Worm (Caenorhabditis elegans) whole organism, L2 larva: ENCODE results near the gene R11A8.1.
"Not testable (repeated sequence)": the region's sequence is repeated elsewhere in the genome, so short reads cannot be mapped to it uniquely, and the experiment has no call there.

ENCODE experiments used
- F13H6.1 ChIP-seq: sonication (generic microtip); optimal IDR thresholded peaks from 2 replicates; lab custom pipeline; 2016; ENCODE audit warnings: missing genetic modification characterization, missing compliant biosample characterization
- R02D3.7 ChIP-seq: fragments of 150-350 bp; optimal IDR thresholded peaks from 2 replicates; lab custom pipeline; 2014; ENCODE audit warnings: missing biosample characterization, missing genetic modification characterization
- Y55F3AM.14 ChIP-seq: fragments of 200-800 bp; sonication (Bioruptor generic); optimal IDR thresholded peaks from 2 replicates; lab custom pipeline; 2018; ENCODE audit warnings: mild to moderate bottlenecking, missing genetic modification characterization, missing compliant biosample characterization
- ZK546.5 ChIP-seq: sonication (generic microtip); optimal IDR thresholded peaks from 2 replicates; lab custom pipeline; 2017; ENCODE audit warnings: missing biosample characterization, missing genetic modification characterization
- alr-1 ChIP-seq: fragments of 150-350 bp; optimal IDR thresholded peaks from 2 replicates; lab custom pipeline; 2014; ENCODE audit warnings: missing biosample characterization, missing genetic modification characterization
- aly-2 ChIP-seq: fragments of 150-350 bp; optimal IDR thresholded peaks from 2 replicates; lab custom pipeline; 2014; ENCODE audit warnings: missing biosample characterization, missing genetic modification characterization
- ama-1 ChIP-seq: fragments of 150-350 bp; optimal IDR thresholded peaks from 2 replicates; lab custom pipeline; 2018; ENCODE audit warnings: inconsistent platforms
- blmp-1 ChIP-seq: sonication (generic microtip); optimal IDR thresholded peaks from 2 replicates; lab custom pipeline; 2017; ENCODE audit warnings: missing genetic modification characterization, mild to moderate bottlenecking, missing compliant biosample characterization, antibody characterized with exemption, moderate library complexity; ENCODE audit not compliant: insufficient read depth
- ceh-82 ChIP-seq: fragments of 150-350 bp; optimal IDR thresholded peaks from 2 replicates; lab custom pipeline; 2014; ENCODE audit warnings: missing biosample characterization, missing genetic modification characterization
- crh-2 ChIP-seq: sonication (generic microtip); optimal IDR thresholded peaks from 2 replicates; lab custom pipeline; 2017; ENCODE audit warnings: missing biosample characterization, missing genetic modification characterization
- dmd-4 ChIP-seq: sonication (generic microtip); optimal IDR thresholded peaks from 2 replicates; lab custom pipeline; 2017; ENCODE audit warnings: missing biosample characterization, missing genetic modification characterization
- egl-27 ChIP-seq: sonication (generic microtip); optimal IDR thresholded peaks from 3 replicates; lab custom pipeline; 2017; ENCODE audit warnings: missing biosample characterization, missing genetic modification reagents, missing genetic modification characterization
- elt-3 ChIP-seq: sonication (generic microtip); optimal IDR thresholded peaks from 2 replicates; lab custom pipeline; 2017; ENCODE audit warnings: missing biosample characterization, missing genetic modification characterization
- fos-1 ChIP-seq: fragments of 150-350 bp; optimal IDR thresholded peaks from 2 replicates; lab custom pipeline; 2014; ENCODE audit warnings: missing biosample characterization, missing genetic modification characterization
- gmeb-1 ChIP-seq: fragments of 150-350 bp; optimal IDR thresholded peaks from 2 replicates; lab custom pipeline; 2014; ENCODE audit warnings: missing biosample characterization, missing genetic modification characterization
- lin-11 ChIP-seq: fragments of 150-350 bp; sonication (generic microtip); optimal IDR thresholded peaks from 2 replicates; lab custom pipeline; 2014; ENCODE audit warnings: missing biosample characterization, missing genetic modification characterization, inconsistent platforms, mixed read lengths
- lin-13 ChIP-seq: fragments of 150-350 bp; optimal IDR thresholded peaks from 2 replicates; lab custom pipeline; 2014; ENCODE audit warnings: missing biosample characterization, missing genetic modification reagents, missing genetic modification characterization
- lin-39 ChIP-seq: fragments of 150-350 bp; optimal IDR thresholded peaks from 2 replicates; lab custom pipeline; 2014; ENCODE audit warnings: missing biosample characterization, missing genetic modification reagents, missing genetic modification characterization
- lsy-2 ChIP-seq, 2 experiments: fragments of 150-350 bp in 1 of 2; sonication (generic microtip) in 1 of 2; optimal IDR thresholded peaks; 2 replicates each; lab custom pipeline; 2014 to 2017; ENCODE audit warnings: missing biosample characterization in 2 of 2, missing genetic modification characterization in 2 of 2
- nhr-10 ChIP-seq: sonication (generic microtip); optimal IDR thresholded peaks from 2 replicates; lab custom pipeline; 2017; ENCODE audit warnings: missing biosample characterization, missing genetic modification characterization
- nhr-12 ChIP-seq: fragments of 150-350 bp; optimal IDR thresholded peaks from 2 replicates; lab custom pipeline; 2014; ENCODE audit warnings: missing biosample characterization, missing genetic modification characterization
- nhr-129 ChIP-seq: fragments of 150-350 bp; optimal IDR thresholded peaks from 2 replicates; lab custom pipeline; 2014; ENCODE audit warnings: missing biosample characterization, missing genetic modification characterization
- nhr-21 ChIP-seq: fragments of 150-350 bp; optimal IDR thresholded peaks from 2 replicates; lab custom pipeline; 2014; ENCODE audit warnings: missing biosample characterization, missing genetic modification characterization
- nhr-23 ChIP-seq: fragments of 150-350 bp; optimal IDR thresholded peaks from 2 replicates; lab custom pipeline; 2014; ENCODE audit warnings: missing biosample characterization, missing genetic modification reagents, missing genetic modification characterization
- nhr-237 ChIP-seq: fragments of 150-350 bp; optimal IDR thresholded peaks from 2 replicates; lab custom pipeline; 2014; ENCODE audit warnings: missing biosample characterization, missing genetic modification characterization
- nhr-25 ChIP-seq: fragments of 150-350 bp; sonication (generic microtip); optimal IDR thresholded peaks from 3 replicates; lab custom pipeline; 2014; ENCODE audit warnings: missing biosample characterization, missing genetic modification characterization
- nhr-77 ChIP-seq: fragments of 150-350 bp; optimal IDR thresholded peaks from 2 replicates; lab custom pipeline; 2014; ENCODE audit warnings: missing biosample characterization, missing genetic modification characterization
- sem-4 ChIP-seq: fragments of 150-350 bp; optimal IDR thresholded peaks from 2 replicates; lab custom pipeline; 2014; ENCODE audit warnings: missing biosample characterization, missing genetic modification reagents, missing genetic modification characterization
- sma-3 ChIP-seq: sonication (generic microtip); optimal IDR thresholded peaks from 2 replicates; lab custom pipeline; 2016; ENCODE audit warnings: missing genetic modification reagents, missing genetic modification characterization, missing compliant biosample characterization
- sma-9 ChIP-seq, 2 experiments: fragments of 150-350 bp in 1 of 2; sonication (generic microtip) in 1 of 2; optimal IDR thresholded peaks; 2 replicates each; lab custom pipeline; 2014 to 2016; ENCODE audit warnings: missing genetic modification characterization in 2 of 2, mild to moderate bottlenecking in 1 of 2, missing biosample characterization in 1 of 2, missing compliant biosample characterization in 1 of 2, missing genetic modification reagents in 1 of 2, moderate library complexity in 1 of 2
- snpc-4 ChIP-seq: fragments of 150-350 bp; optimal IDR thresholded peaks from 2 replicates; lab custom pipeline; 2014; ENCODE audit warnings: missing biosample characterization, missing genetic modification characterization
- unc-39 ChIP-seq: fragments of 150-350 bp; optimal IDR thresholded peaks from 2 replicates; lab custom pipeline; 2014; ENCODE audit warnings: missing biosample characterization, missing genetic modification characterization
- ztf-1 ChIP-seq: fragments of 200-800 bp; sonication (Bioruptor generic); conservative IDR thresholded peaks from 2 replicates; pipeline ENCODE4 v1.3.6; 2022; ENCODE audit warnings: missing genetic modification characterization, missing compliant biosample characterization
- ztf-4 ChIP-seq: fragments of 150-350 bp; optimal IDR thresholded peaks from 2 replicates; lab custom pipeline; 2014; ENCODE audit warnings: missing biosample characterization, missing genetic modification characterization

The R11A8.1 gene

DNA sequence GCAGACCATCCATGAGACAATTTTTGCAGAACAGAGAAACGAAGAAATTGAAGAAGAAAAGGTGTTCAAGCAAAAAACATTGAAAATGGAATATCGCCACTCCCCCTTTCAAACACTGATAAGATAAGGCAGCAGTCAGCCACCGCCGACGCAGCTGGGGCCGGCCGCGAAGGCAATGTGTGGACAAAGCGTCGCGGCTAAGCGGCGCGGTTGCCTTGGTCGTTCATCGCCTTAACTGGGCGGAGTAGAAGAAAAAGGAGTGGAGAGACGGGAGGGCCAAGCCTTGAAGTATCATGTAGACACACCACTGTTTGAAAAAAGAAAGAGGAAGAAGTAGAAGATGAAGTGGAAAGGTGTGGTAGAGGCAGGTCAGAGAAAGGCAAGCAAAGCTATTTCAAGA, 26.0 kb downstream of the R11A8.1 start:
- TF ChIP-seq ZK546.5 (tag; lab: Kevin White, UChicago) (no peak), ceh-82 (no peak), fos-1 (peak; percentile 68), sma-9 (GFP tag; optimal IDR thresholded peaks at IDR 0.05; lab: Kevin White, UChicago) (peak; percentile 28), sma-9 (tag; optimal IDR thresholded peaks at IDR 0.05; lab: Kevin White, UChicago) (no peak), sma-3 (GFP tag; lab: Kevin White, UChicago) (peak; percentile 44), F13H6.1 (tag; lab: Kevin White, UChicago) (peak; percentile 25), nhr-25 (tag; lab: Kevin White, UChicago) (peak; percentile 17), crh-2 (peak; percentile 35), nhr-23 (no peak), elt-3 (no peak), blmp-1 (tag; lab: Kevin White, UChicago) (peak; percentile 22), aly-2 (tag; lab: Kevin White, UChicago) (no peak), R02D3.7 (tag; lab: Kevin White, UChicago) (no peak), ztf-4 (no peak)
- TF ChIP-seq, all 48 proteins: peak for 7

DNA sequence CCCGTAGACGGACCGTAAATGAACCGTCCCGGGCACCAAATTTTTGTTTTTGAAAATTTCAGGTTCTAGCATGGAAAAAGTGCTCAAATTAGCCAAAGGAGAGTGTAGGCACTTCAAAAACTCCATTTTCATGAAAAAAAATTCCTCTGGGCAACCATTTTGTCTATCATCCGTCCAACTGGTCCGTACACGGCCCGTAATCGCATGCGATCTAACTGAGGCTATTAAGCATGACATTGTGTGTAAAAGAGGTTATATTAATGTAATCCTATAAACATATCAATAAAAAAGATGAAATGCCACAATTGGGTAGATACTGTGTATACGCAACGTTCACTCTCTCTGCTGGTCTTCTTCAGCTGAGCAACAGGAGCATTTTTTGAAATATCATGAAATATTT, 34.3 kb downstream of the R11A8.1 start, which contains the start of gene R09E10.1:
Gene R09E10.1, minus strand, starts transcription at position 101 of the 400 bp plus-strand sequence.
- not testable (repeated sequence) for TF ChIP-seq Y55F3AM.14 (GFP tag; lab: Kevin White, UChicago); F13H6.1 (tag; lab: Kevin White, UChicago); nhr-21 (tag; lab: Kevin White, UChicago)
- TF ChIP-seq, all 48 proteins: peak for 0; not testable (repeated sequence) for 48

ce11 chrIV:10318199-10318598, 38.8 kb downstream of the R11A8.1 start, which contains the start of gene R09E10.2:
R09E10.2 (minus strand) TSS chrIV:10318299.
- TF ChIP-seq snpc-4 (tag; lab: Kevin White, UChicago): no peak
- no peak for TF ChIP-seq nhr-12
- no peak for TF ChIP-seq Y55F3AM.14 (GFP tag; lab: Kevin White, UChicago)
- no peak for TF ChIP-seq nhr-77 (tag; lab: Kevin White, UChicago)
- no peak for TF ChIP-seq nhr-23
- no peak for TF ChIP-seq unc-39 (tag; lab: Kevin White, UChicago)
- TF ChIP-seq R02D3.7 (tag; lab: Kevin White, UChicago): no peak
- no peak for TF ChIP-seq alr-1 (tag; lab: Kevin White, UChicago)
- no peak for TF ChIP-seq ztf-1 (GFP tag; lab: Robert Waterston, UW)
- TF ChIP-seq dmd-4 (tag; lab: Kevin White, UChicago): no peak
- no peak for TF ChIP-seq ceh-82
- no peak for TF ChIP-seq lsy-2 (tag; optimal IDR thresholded peaks at IDR 0.05; lab: Kevin White, UChicago)
- TF ChIP-seq elt-3: no peak
- no peak for TF ChIP-seq lin-13 (GFP tag; lab: Kevin White, UChicago)
- no peak for TF ChIP-seq nhr-10 (tag; lab: Kevin White, UChicago)
- no peak for TF ChIP-seq blmp-1 (tag; lab: Kevin White, UChicago)
- no peak for TF ChIP-seq lin-11

ce11 chrIV:10313565-10313964, 43.4 kb downstream of the R11A8.1 start, which contains the start of gene acs-18:
acs-18 (minus strand) TSS chrIV:10313665.
- no peak for TF ChIP-seq ztf-1 (GFP tag; lab: Robert Waterston, UW)
- TF ChIP-seq ama-1 (lab: Kevin White, UChicago): no peak
- TF ChIP-seq sem-4 (tag; lab: Kevin White, UChicago): no peak
- TF ChIP-seq egl-27 (tag; lab: Kevin White, UChicago): no peak
- TF ChIP-seq nhr-21 (tag; lab: Kevin White, UChicago): no peak
- TF ChIP-seq nhr-10 (tag; lab: Kevin White, UChicago): no peak
- TF ChIP-seq fos-1: no peak

DNA sequence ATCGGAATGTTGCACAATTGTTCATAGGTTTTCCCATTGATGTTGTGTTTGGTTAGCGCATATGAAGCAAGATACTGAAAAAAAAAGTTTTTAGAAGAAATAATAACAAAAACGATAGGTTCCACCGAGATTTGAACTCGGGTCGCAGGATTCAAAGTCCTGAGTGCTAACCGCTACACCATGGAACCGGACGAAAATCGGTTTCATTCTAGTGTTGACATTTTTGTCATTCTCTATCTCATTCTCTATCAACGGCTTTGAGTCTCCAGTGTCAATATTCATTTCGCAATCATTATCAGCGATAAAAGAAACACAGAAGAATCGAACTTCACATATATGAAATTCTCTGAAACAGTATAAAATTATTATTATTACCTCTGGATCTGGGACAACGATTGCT, 45.9 kb downstream of the R11A8.1 start:
- TF ChIP-seq nhr-23: no peak
- TF ChIP-seq ama-1 (lab: Kevin White, UChicago): no peak
- no peak for TF ChIP-seq fos-1
- no peak for TF ChIP-seq nhr-77 (tag; lab: Kevin White, UChicago)
- TF ChIP-seq nhr-129 (tag; lab: Kevin White, UChicago): no peak
- no peak for TF ChIP-seq Y55F3AM.14 (GFP tag; lab: Kevin White, UChicago)
- no peak for TF ChIP-seq nhr-237 (tag; lab: Kevin White, UChicago)
- TF ChIP-seq nhr-25 (tag; lab: Kevin White, UChicago): no peak
- TF ChIP-seq alr-1 (tag; lab: Kevin White, UChicago): no peak
- TF ChIP-seq sma-3 (GFP tag; lab: Kevin White, UChicago): no peak
- TF ChIP-seq ztf-1 (GFP tag; lab: Robert Waterston, UW): no peak
- TF ChIP-seq aly-2 (tag; lab: Kevin White, UChicago): no peak
- TF ChIP-seq gmeb-1 (tag; lab: Kevin White, UChicago): no peak
- TF ChIP-seq lsy-2 (tag; optimal IDR thresholded peaks at IDR 0.05; lab: Kevin White, UChicago): no peak
- TF ChIP-seq elt-3: no peak
- no peak for TF ChIP-seq blmp-1 (tag; lab: Kevin White, UChicago)
- no peak for TF ChIP-seq lin-39 (tag; lab: Kevin White, UChicago)
- TF ChIP-seq, all 48 proteins: peak for 0
